Fruit fly (Drosophila melanogaster): ENCODE results near the gene CG8852.

dm6 chr2L:3538564-3539411 lies 13.9 kb downstream of the CG8852 start, which contains the start of gene drm:
- no peak for TF ChIP-seq PHDP (tag; optimal IDR thresholded peaks at IDR 0.05)
- no peak for TF ChIP-seq CG7271 (tag; optimal IDR thresholded peaks at IDR 0.05)
- no peak for TF ChIP-seq Blimp-1 (GFP tag; optimal IDR thresholded peaks at IDR 0.05)
- no peak for TF ChIP-seq CG18599 (GFP tag; optimal IDR thresholded peaks at IDR 0.05)
- no peak for TF ChIP-seq usp (GFP tag; optimal IDR thresholded peaks at IDR 0.05)
- TF ChIP-seq cwo (GFP tag; optimal IDR thresholded peaks at IDR 0.05), result no peak
- TF ChIP-seq CG1647 (GFP tag; optimal IDR thresholded peaks at IDR 0.05), result no peak
- no peak for TF ChIP-seq hth (optimal IDR thresholded peaks at IDR 0.05)

Measured in whole organism, embryonic.